In the genomic region with DNA sequence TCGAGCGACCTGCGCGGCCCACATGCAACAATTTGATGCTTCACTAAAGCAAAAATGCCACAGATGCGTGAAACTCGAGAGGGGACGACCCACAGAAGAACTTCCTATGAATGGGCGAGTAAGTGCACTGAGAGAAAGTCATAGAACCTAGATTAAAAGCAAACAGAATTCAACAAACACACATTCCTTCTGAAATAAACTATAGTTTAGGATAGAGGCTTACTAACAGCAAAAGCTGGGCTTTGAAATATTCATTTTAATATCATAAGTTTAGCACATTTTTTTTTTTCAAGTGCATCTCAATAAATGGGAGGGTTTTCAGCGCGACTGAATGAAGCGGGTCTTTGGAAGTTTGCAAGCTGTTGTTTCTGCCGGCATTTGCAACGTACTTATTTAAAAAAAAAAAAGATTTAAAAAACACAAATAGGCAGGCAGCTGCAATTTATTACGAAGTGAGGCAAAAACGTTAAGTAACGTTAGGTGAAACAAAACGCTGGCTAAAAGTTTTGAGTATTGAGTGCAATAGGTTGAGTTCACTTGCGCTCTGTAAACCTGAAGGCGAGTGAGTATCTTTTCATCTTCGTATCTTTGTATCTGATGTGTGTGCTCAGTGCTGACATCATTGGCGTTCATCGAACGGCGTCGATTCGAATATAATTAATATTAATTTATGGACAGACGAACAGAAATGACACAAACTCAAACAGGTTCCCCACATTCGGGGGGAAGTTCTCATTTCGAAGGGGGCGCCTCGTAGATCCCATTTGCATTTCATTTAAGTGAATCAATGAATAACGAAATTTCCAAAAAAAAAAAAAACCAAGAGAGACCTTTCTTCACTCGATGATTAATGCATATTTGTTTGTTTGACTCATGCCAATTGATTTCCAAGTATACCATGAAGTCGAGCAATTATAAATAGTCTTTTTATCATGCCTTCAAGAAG, we compare ENCODE assay signal across 5 fruit fly cellular contexts.
TF ChIP-seq lines count a peak whose summit lies in the region.

No protein-coding gene starts in this region.

- TF ChIP-seq CTCF in whole organism, embryonic (GFP tag; optimal IDR thresholded peaks at IDR 0.05; lab: Kevin White, UChicago) = no peak

TF ChIP-seq in whole organism, adult, 20 proteins besides CTCF, POLR2A, EP300 and RAD21:
- TF ChIP-seq Crg-1 (GFP tag; optimal IDR thresholded peaks at IDR 0.05; lab: Kevin White, UChicago) (no peak), CG12768 (GFP tag; optimal IDR thresholded peaks at IDR 0.05; lab: Kevin White, UChicago) (no peak), bab1 (GFP tag; optimal IDR thresholded peaks at IDR 0.05; lab: Kevin White, UChicago) (no peak), Clk (GFP tag; optimal IDR thresholded peaks at IDR 0.05; lab: Kevin White, UChicago) (no peak), CG14711 (tag; optimal IDR thresholded peaks at IDR 0.05; lab: Kevin White, UChicago) (peak; percentile 9)

TF ChIP-seq in whole organism, embryonic, 481 proteins besides CTCF, POLR2A, EP300 and RAD21 (continues in another document):
- peak; percentile 71 for TF ChIP-seq CG11504 (tag; optimal IDR thresholded peaks at IDR 0.05; lab: Kevin White, UChicago)
- peak; percentile 75 for TF ChIP-seq jumu (GFP tag; optimal IDR thresholded peaks at IDR 0.05; lab: Kevin White, UChicago)
- TF ChIP-seq CG13287 (GFP tag; IDR thresholded peaks at IDR 0.05; lab: Robert Waterston, UW; ENCODE audit: partially characterized antibody) = no peak
- TF ChIP-seq sisA (GFP tag; IDR thresholded peaks at IDR 0.05; lab: Robert Waterston, UW) = peak; percentile 77
- no peak for TF ChIP-seq Atf6 (GFP tag; IDR thresholded peaks at IDR 0.05; lab: Robert Waterston, UW)
- TF ChIP-seq schlank (tag; optimal IDR thresholded peaks at IDR 0.05; lab: Kevin White, UChicago) = no peak
- no peak for TF ChIP-seq CG15269 (tag; optimal IDR thresholded peaks at IDR 0.05; lab: Kevin White, UChicago)
- TF ChIP-seq CG11093 (GFP tag; IDR thresholded peaks at IDR 0.05; lab: Robert Waterston, UW) = peak; percentile 77
- peak; percentile 44 for TF ChIP-seq Max (GFP tag; optimal IDR thresholded peaks at IDR 0.05; lab: Kevin White, UChicago)
- peak; percentile 13 for TF ChIP-seq CG18599 (GFP tag; optimal IDR thresholded peaks at IDR 0.05; lab: Kevin White, UChicago)
- TF ChIP-seq Neu2 (GFP tag; optimal IDR thresholded peaks at IDR 0.05; lab: Kevin White, UChicago; ENCODE audit: borderline replicate concordance) = no peak
- TF ChIP-seq CG33213 (GFP tag; optimal IDR thresholded peaks at IDR 0.05; lab: Kevin White, UChicago) = peak; percentile 44
- no peak for TF ChIP-seq Hey (tag; optimal IDR thresholded peaks at IDR 0.05; lab: Kevin White, UChicago)
- peak; percentile 1 for TF ChIP-seq stwl (tag; optimal IDR thresholded peaks at IDR 0.05; lab: Kevin White, UChicago)
- no peak for TF ChIP-seq CG17568 (GFP tag; optimal IDR thresholded peaks at IDR 0.05; lab: Kevin White, UChicago)
- TF ChIP-seq CG8924 (tag; optimal IDR thresholded peaks at IDR 0.05; lab: Kevin White, UChicago) = peak; percentile 41
- TF ChIP-seq Sox100B (GFP tag; optimal IDR thresholded peaks at IDR 0.05; lab: Kevin White, UChicago) = peak; percentile 12
- TF ChIP-seq CG12236 (GFP tag; optimal IDR thresholded peaks at IDR 0.05; lab: Kevin White, UChicago) = no peak

TF ChIP-seq in whole organism, prepupa, 60 proteins besides CTCF, POLR2A, EP300 and RAD21 (continues in another document):
- TF ChIP-seq CG6276 (GFP tag; optimal IDR thresholded peaks at IDR 0.05; lab: Kevin White, UChicago) (peak; percentile 35), Ets21C (GFP tag; optimal IDR thresholded peaks at IDR 0.05; lab: Kevin White, UChicago) (no peak), Sox102F (GFP tag; optimal IDR thresholded peaks at IDR 0.05; lab: Kevin White, UChicago) (peak; percentile 6), dsx (GFP tag; optimal IDR thresholded peaks at IDR 0.05; lab: Kevin White, UChicago; ENCODE audit: poor library complexity, severe bottlenecking) (peak; percentile 63), topi (GFP tag; optimal IDR thresholded peaks at IDR 0.05; lab: Kevin White, UChicago) (peak; percentile 62), fd85E (GFP tag; optimal IDR thresholded peaks at IDR 0.05; lab: Kevin White, UChicago) (no peak), net (GFP tag; optimal IDR thresholded peaks at IDR 0.05; lab: Kevin White, UChicago) (peak; percentile 35), CG8632 (GFP tag; optimal IDR thresholded peaks at IDR 0.05; lab: Kevin White, UChicago) (peak; percentile 2), svp (GFP tag; lab: Kevin White, UChicago) (peak; percentile 84), Gug (GFP tag; IDR thresholded peaks at IDR 0.05; lab: Robert Waterston, UW) (peak; percentile 78), CG11902 (GFP tag; optimal IDR thresholded peaks at IDR 0.05; lab: Kevin White, UChicago) (peak; percentile 16), lz (GFP tag; optimal IDR thresholded peaks at IDR 0.05; lab: Kevin White, UChicago) (peak; percentile 21), fd59A (GFP tag; optimal IDR thresholded peaks at IDR 0.05; lab: Kevin White, UChicago) (peak; percentile 0), CG3032 (tag; optimal IDR thresholded peaks at IDR 0.05; lab: Kevin White, UChicago) (peak; percentile 72), vri (GFP tag; optimal IDR thresholded peaks at IDR 0.05; lab: Kevin White, UChicago) (no peak), CG34406 (GFP tag; optimal IDR thresholded peaks at IDR 0.05; lab: Kevin White, UChicago) (peak; percentile 41), Ets96B (tag; optimal IDR thresholded peaks at IDR 0.05; lab: Kevin White, UChicago) (peak; percentile 69), CG6808 (GFP tag; optimal IDR thresholded peaks at IDR 0.05; lab: Kevin White, UChicago) (peak; percentile 69), dac (GFP tag; optimal IDR thresholded peaks at IDR 0.05; lab: Kevin White, UChicago) (no peak)

TF ChIP-seq in whole organism, pupa, 21 proteins besides CTCF, POLR2A, EP300 and RAD21:
- peak; percentile 22 for TF ChIP-seq CG34367 (tag; optimal IDR thresholded peaks at IDR 0.05; lab: Kevin White, UChicago)
- peak; percentile 57 for TF ChIP-seq CG32121 (GFP tag; IDR thresholded peaks at IDR 0.05; lab: Robert Waterston, UW)
- TF ChIP-seq CG9948 (tag; optimal IDR thresholded peaks at IDR 0.05; lab: Kevin White, UChicago) = no peak
- TF ChIP-seq CG8159 (tag; optimal IDR thresholded peaks at IDR 0.05; lab: Kevin White, UChicago) = peak; percentile 68
- peak; percentile 58 for TF ChIP-seq CG8301 (tag; optimal IDR thresholded peaks at IDR 0.05; lab: Kevin White, UChicago)
- peak; percentile 32 for TF ChIP-seq Snoo (tag; optimal IDR thresholded peaks at IDR 0.05; lab: Kevin White, UChicago)
- no peak for TF ChIP-seq EcR (GFP tag; optimal IDR thresholded peaks at IDR 0.05; lab: Kevin White, UChicago)
- peak; percentile 37 for TF ChIP-seq CG15710 (tag; optimal IDR thresholded peaks at IDR 0.05; lab: Kevin White, UChicago)
- TF ChIP-seq CG12605 (GFP tag; IDR thresholded peaks at IDR 0.05; lab: Robert Waterston, UW) = peak; percentile 68; the same call in 1 of the 2 replicates
- TF ChIP-seq Pif1B (GFP tag; optimal IDR thresholded peaks at IDR 0.05; lab: Kevin White, UChicago) = peak; percentile 75
- TF ChIP-seq fd96Ca (GFP tag; IDR thresholded peaks at IDR 0.05; lab: Robert Waterston, UW) = peak; percentile 84
- TF ChIP-seq CG4496 (GFP tag; IDR thresholded peaks at IDR 0.05; lab: Robert Waterston, UW) = peak; percentile 89
- no peak for TF ChIP-seq CG13204 (GFP tag; optimal IDR thresholded peaks at IDR 0.05; lab: Kevin White, UChicago)
- TF ChIP-seq Ets98B (GFP tag; IDR thresholded peaks at IDR 0.05; lab: Robert Waterston, UW) = peak; percentile 77
- no peak for TF ChIP-seq gl (tag; optimal IDR thresholded peaks at IDR 0.05; lab: Kevin White, UChicago)
- peak; percentile 67 for TF ChIP-seq Pif1A (GFP tag; optimal IDR thresholded peaks at IDR 0.05; lab: Kevin White, UChicago)
- TF ChIP-seq CG17806 (tag; optimal IDR thresholded peaks at IDR 0.05; lab: Kevin White, UChicago) = peak; percentile 70
- TF ChIP-seq CG14655 (GFP tag; optimal IDR thresholded peaks at IDR 0.05; lab: Kevin White, UChicago) = peak; percentile 66
- no peak for TF ChIP-seq CG10348 (GFP tag; IDR thresholded peaks at IDR 0.05; lab: Robert Waterston, UW)
- no peak for TF ChIP-seq D1 (tag; optimal IDR thresholded peaks at IDR 0.05; lab: Kevin White, UChicago)
- TF ChIP-seq rn (GFP tag; IDR thresholded peaks at IDR 0.05; lab: Robert Waterston, UW) = peak; percentile 36; the same call in 1 of the 2 replicates

TF ChIP-seq in whole organism, wandering third instar larva, 38 proteins besides CTCF, POLR2A, EP300 and RAD21 (continues in another document):
- peak; percentile 32 for TF ChIP-seq ey (GFP tag; optimal IDR thresholded peaks at IDR 0.05; lab: Kevin White, UChicago)
- no peak for TF ChIP-seq CG9705 (GFP tag; optimal IDR thresholded peaks at IDR 0.05; lab: Kevin White, UChicago)
- peak; percentile 66 for TF ChIP-seq h (GFP tag; optimal IDR thresholded peaks at IDR 0.05; lab: Kevin White, UChicago)
- no peak for TF ChIP-seq Rel (GFP tag; optimal IDR thresholded peaks at IDR 0.05; lab: Kevin White, UChicago)
- TF ChIP-seq Rel (tag; optimal IDR thresholded peaks at IDR 0.05; lab: Kevin White, UChicago) = no peak
- peak; percentile 12 for TF ChIP-seq sv (GFP tag; optimal IDR thresholded peaks at IDR 0.05; lab: Kevin White, UChicago)
- no peak for TF ChIP-seq N (GFP tag; optimal IDR thresholded peaks at IDR 0.05; lab: Kevin White, UChicago)
- no peak for TF ChIP-seq dl (GFP tag; optimal IDR thresholded peaks at IDR 0.05; lab: Kevin White, UChicago; ENCODE audit: insufficient read depth in 1 of 2, partially characterized antibody in 2 of 2)
- TF ChIP-seq OdsH (GFP tag; optimal IDR thresholded peaks at IDR 0.05; lab: Kevin White, UChicago) = no peak
- no peak for TF ChIP-seq brk (GFP tag; optimal IDR thresholded peaks at IDR 0.05; lab: Kevin White, UChicago)
- TF ChIP-seq foxo (GFP tag; optimal IDR thresholded peaks at IDR 0.05; lab: Kevin White, UChicago) = peak in 1 of 2 experiments; percentile 63
- no peak for TF ChIP-seq Dfd (GFP tag; optimal IDR thresholded peaks at IDR 0.05; lab: Kevin White, UChicago)
- TF ChIP-seq rgr (GFP tag; optimal IDR thresholded peaks at IDR 0.05; lab: Kevin White, UChicago) = peak; percentile 6
- peak; percentile 9 for TF ChIP-seq dmrt93B (GFP tag; optimal IDR thresholded peaks at IDR 0.05; lab: Kevin White, UChicago)
- TF ChIP-seq HLH106 (tag; optimal IDR thresholded peaks at IDR 0.05; lab: Kevin White, UChicago) = peak; percentile 47
- no peak for TF ChIP-seq Hr78 (GFP tag; optimal IDR thresholded peaks at IDR 0.05; lab: Kevin White, UChicago)
- TF ChIP-seq Dif (GFP tag; optimal IDR thresholded peaks at IDR 0.05; lab: Kevin White, UChicago; ENCODE audit: partially characterized antibody) = no peak
- no peak for TF ChIP-seq GATAd (GFP tag; optimal IDR thresholded peaks at IDR 0.05; lab: Kevin White, UChicago)
- TF ChIP-seq tai (GFP tag; optimal IDR thresholded peaks at IDR 0.05; lab: Kevin White, UChicago) = no peak
- TF ChIP-seq CG32264 (GFP tag; optimal IDR thresholded peaks at IDR 0.05; lab: Kevin White, UChicago) = no peak
- no peak for TF ChIP-seq sage (GFP tag; optimal IDR thresholded peaks at IDR 0.05; lab: Kevin White, UChicago)
- TF ChIP-seq Myc (optimal IDR thresholded peaks at IDR 0.05; lab: Kevin White, UChicago) = no peak
- TF ChIP-seq fru (GFP tag; optimal IDR thresholded peaks at IDR 0.05; lab: Kevin White, UChicago) = peak; percentile 67
